Worm (Caenorhabditis elegans) whole organism, L4/young adult: ENCODE measurements around the gene Y105C5A.1274.
"Not testable (repeated sequence)": the region's sequence is repeated elsewhere in the genome, so short reads cannot be mapped to it uniquely, and the experiment has no call there.

Source experiments
- W03F9.2 ChIP-seq: fragments of 150-350 bp; optimal IDR thresholded peaks from 2 replicates; lab custom pipeline; 2014; ENCODE audit warnings: missing biosample characterization, missing genetic modification characterization
- dao-5 ChIP-seq: sonication (generic microtip); optimal IDR thresholded peaks from 2 replicates; lab custom pipeline; 2016; ENCODE audit warnings: missing genotype, missing genetic modification characterization, moderate library complexity, missing compliant biosample characterization
- him-1 ChIP-seq: sonication (generic microtip); optimal IDR thresholded peaks from 2 replicates; lab custom pipeline; 2016; ENCODE audit warnings: missing genotype, missing genetic modification reagents, missing genetic modification characterization, missing compliant biosample characterization

The Y105C5A.1274 gene

ce11 chrIV:15640852-15641251, 6.3 kb downstream of the Y105C5A.1274 start, which contains the start of gene Y105C5A.13:
Gene Y105C5A.13, plus strand, starts transcription at chrIV:15641231.
- TF ChIP-seq dao-5 (tag; lab: Kevin White, UChicago): no peak
- TF ChIP-seq W03F9.2 (tag; lab: Kevin White, UChicago): no peak
- no peak for TF ChIP-seq him-1

- TF ChIP-seq dao-5 (tag; lab: Kevin White, UChicago); him-1; W03F9.2 (tag; lab: Kevin White, UChicago): not testable (repeated sequence)
Observed at ce11 chrIV:15641699-15642098, 7.2 kb downstream of the Y105C5A.1274 start, which contains the start of gene Y105C5A.12. Gene Y105C5A.12, minus strand, starts transcription at chrIV:15641799.

ce11 chrIV:15646418-15647220, 12.1 kb downstream of the Y105C5A.1274 start, which contains the start of the genes Y105C5A.1268 and Y105C5A.1272:
Gene Y105C5A.1268, minus strand, starts transcription at chrIV:15646468.
Gene Y105C5A.1272, plus strand, starts transcription at chrIV:15646992.
- TF ChIP-seq him-1: peak; percentile 65

ce11 chrIV:15648245-15648644, 13.7 kb downstream of the Y105C5A.1274 start:
- TF ChIP-seq W03F9.2 (tag; lab: Kevin White, UChicago) (no peak), him-1 (no peak), dao-5 (tag; lab: Kevin White, UChicago) (no peak)

- TF ChIP-seq dao-5 (tag; lab: Kevin White, UChicago): no peak
- TF ChIP-seq W03F9.2 (tag; lab: Kevin White, UChicago): no peak
- no peak for TF ChIP-seq him-1
Observed at ce11 chrIV:15658444-15658843, 23.9 kb downstream of the Y105C5A.1274 start.

- no peak for TF ChIP-seq W03F9.2 (tag; lab: Kevin White, UChicago)
- no peak for TF ChIP-seq dao-5 (tag; lab: Kevin White, UChicago)
- no peak for TF ChIP-seq him-1
Observed at ce11 chrIV:15672994-15673393, 38.5 kb downstream of the Y105C5A.1274 start.

- not testable (repeated sequence) for TF ChIP-seq dao-5 (tag; lab: Kevin White, UChicago); him-1; W03F9.2 (tag; lab: Kevin White, UChicago)
Observed at ce11 chrIV:15681445-15681844, 46.9 kb downstream of the Y105C5A.1274 start, which contains the start of gene Y105C5A.26. Gene Y105C5A.26, minus strand, starts transcription at chrIV:15681545.

ce11 chrIV:15684521-15684920, 50.0 kb downstream of the Y105C5A.1274 start:
- TF ChIP-seq W03F9.2 (tag; lab: Kevin White, UChicago) (no peak), dao-5 (tag; lab: Kevin White, UChicago) (no peak), him-1 (no peak)
